Worm (Caenorhabditis elegans): Measurements from ENCODE around the gene gss-1.
"Not testable (repeated sequence)": the region's sequence is repeated elsewhere in the genome, so short reads cannot be mapped to it uniquely, and the experiment has no call there.

gss-1 gene

ce11 chrII:9416381-9417276 lies at the start of gene gss-1, which contains the start of gene chch-3:
Gene gss-1 (minus strand): TSS chrII:9416431.
Gene chch-3 (plus strand): TSS chrII:9417013.
- no peak for TF ChIP-seq hmg-4 (GFP tag; optimal IDR thresholded peaks at IDR 0.05)
- no peak for TF ChIP-seq ceh-13 (GFP tag; optimal IDR thresholded peaks at IDR 0.05)
- TF ChIP-seq F13C5.2 (tag; optimal IDR thresholded peaks at IDR 0.05), result no peak
- TF ChIP-seq sea-1 (GFP tag; conservative IDR thresholded peaks at IDR 0.05), result no peak
- TF ChIP-seq tra-4 (tag; optimal IDR thresholded peaks at IDR 0.05), result no peak
- no peak for TF ChIP-seq scrt-1 (GFP tag; IDR thresholded peaks at IDR 0.05)
- TF ChIP-seq pes-1 (GFP tag; IDR thresholded peaks at IDR 0.05), result no peak
- TF ChIP-seq B0310.2 (tag; optimal IDR thresholded peaks at IDR 0.05), result no peak
- no peak for TF ChIP-seq tbx-37 (GFP tag; conservative IDR thresholded peaks at IDR 0.05)
- no peak for TF ChIP-seq hnd-1 (tag; optimal IDR thresholded peaks at IDR 0.05)
- no peak for TF ChIP-seq ets-7 (tag; optimal IDR thresholded peaks at IDR 0.05)
- TF ChIP-seq tbx-11 (GFP tag; IDR thresholded peaks at IDR 0.05), result no peak
- no peak for TF ChIP-seq aly-1 (tag; optimal IDR thresholded peaks at IDR 0.05)
- no peak for TF ChIP-seq ama-1 (optimal IDR thresholded peaks at IDR 0.05)

- not testable (repeated sequence) for TF ChIP-seq tbx-37 (GFP tag; conservative IDR thresholded peaks at IDR 0.05); ama-1 (optimal IDR thresholded peaks at IDR 0.05); tra-4 (tag; optimal IDR thresholded peaks at IDR 0.05)
These were observed 45.6 kb upstream of the gss-1 start, which contains the start of gene chil-21 for ce11 chrII:9461881-9462280. Gene chil-21 (minus strand): TSS chrII:9461981.

- TF ChIP-seq tbx-37 (GFP tag; conservative IDR thresholded peaks at IDR 0.05); F13C5.2 (tag; optimal IDR thresholded peaks at IDR 0.05); aly-1 (tag; optimal IDR thresholded peaks at IDR 0.05): not testable (repeated sequence)
These were observed 43.2 kb upstream of the gss-1 start, which contains the start of gene R09D1.14 for ce11 chrII:9459462-9459861. Gene R09D1.14 (minus strand): TSS chrII:9459562.

- no peak for TF ChIP-seq pes-1 (GFP tag; IDR thresholded peaks at IDR 0.05)
- no peak for TF ChIP-seq B0310.2 (tag; optimal IDR thresholded peaks at IDR 0.05)
- TF ChIP-seq ama-1 (optimal IDR thresholded peaks at IDR 0.05), result no peak
These were observed 38.1 kb upstream of the gss-1 start, which contains the start of gene chil-19 for ce11 chrII:9454304-9454703. Gene chil-19 (minus strand): TSS chrII:9454404.

DNA sequence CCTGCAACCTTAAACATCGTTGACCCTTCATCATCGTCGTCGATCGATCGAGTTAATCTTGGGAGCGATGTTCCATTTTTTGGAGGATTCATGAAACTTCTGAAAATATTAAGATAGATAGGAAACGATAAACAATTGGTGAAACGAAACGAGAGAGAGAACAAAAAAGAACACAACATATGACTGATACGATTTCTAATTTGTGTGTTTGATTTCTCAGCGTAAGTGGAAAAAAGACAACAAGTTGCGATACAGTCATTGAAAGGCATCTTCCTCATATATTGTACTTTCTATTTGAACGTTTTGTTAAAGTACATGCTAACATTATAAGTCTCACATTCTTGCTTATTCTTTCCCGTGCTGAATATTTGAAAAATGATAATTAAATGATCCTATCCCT lies 35.9 kb upstream of the gss-1 start, which contains the start of gene R09D1.12:
Gene R09D1.12, minus strand, starts transcription at position 101 of the 400 bp plus-strand sequence.
- TF ChIP-seq ama-1 (optimal IDR thresholded peaks at IDR 0.05); tbx-37 (GFP tag; conservative IDR thresholded peaks at IDR 0.05); flt-1 (GFP tag; IDR thresholded peaks at IDR 0.05): not testable (repeated sequence)

DNA sequence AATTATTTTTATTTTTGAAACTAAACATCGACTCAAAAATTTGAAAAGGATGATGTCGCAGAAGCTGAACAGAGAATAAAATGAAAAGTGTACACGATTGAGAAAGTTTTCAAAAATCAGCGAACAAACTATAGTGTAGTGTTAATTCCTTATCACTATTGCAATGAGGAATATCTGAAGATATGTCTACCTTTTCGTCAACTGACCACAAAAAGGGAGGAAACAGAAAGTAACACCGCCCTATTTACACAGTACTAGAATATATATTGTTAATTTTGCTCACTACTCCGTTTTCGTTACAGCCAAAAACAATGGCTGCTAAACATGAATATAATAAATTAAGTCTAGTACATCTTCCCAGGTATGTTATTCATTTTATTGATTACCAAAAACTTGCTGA lies 31.7 kb upstream of the gss-1 start, which contains the start of gene chil-18:
Gene chil-18, plus strand, starts transcription at position 301 of the 400 bp plus-strand sequence.
- TF ChIP-seq ama-1 (optimal IDR thresholded peaks at IDR 0.05), result no peak
- no peak for TF ChIP-seq ceh-13 (GFP tag; optimal IDR thresholded peaks at IDR 0.05)
- no peak for TF ChIP-seq aly-1 (tag; optimal IDR thresholded peaks at IDR 0.05)
- no peak for TF ChIP-seq pes-1 (GFP tag; IDR thresholded peaks at IDR 0.05)
- TF ChIP-seq ets-7 (tag; optimal IDR thresholded peaks at IDR 0.05), result no peak
- no peak for TF ChIP-seq tra-4 (tag; optimal IDR thresholded peaks at IDR 0.05)
- TF ChIP-seq hmbx-1 (tag; optimal IDR thresholded peaks at IDR 0.05), result no peak
- no peak for TF ChIP-seq F13C5.2 (tag; optimal IDR thresholded peaks at IDR 0.05)
- no peak for TF ChIP-seq hmg-4 (GFP tag; optimal IDR thresholded peaks at IDR 0.05)
- TF ChIP-seq scrt-1 (GFP tag; IDR thresholded peaks at IDR 0.05), result no peak
- no peak for TF ChIP-seq flt-1 (GFP tag; IDR thresholded peaks at IDR 0.05)
- no peak for TF ChIP-seq sea-1 (GFP tag; conservative IDR thresholded peaks at IDR 0.05)
- no peak for TF ChIP-seq tbx-37 (GFP tag; conservative IDR thresholded peaks at IDR 0.05)
- no peak for TF ChIP-seq B0310.2 (tag; optimal IDR thresholded peaks at IDR 0.05)
- TF ChIP-seq ceh-36 (tag; optimal IDR thresholded peaks at IDR 0.05), result no peak
- no peak for TF ChIP-seq tbx-11 (GFP tag; IDR thresholded peaks at IDR 0.05)
- TF ChIP-seq hnd-1 (tag; optimal IDR thresholded peaks at IDR 0.05), result no peak

ce11 chrII:9445368-9445767 lies 29.1 kb upstream of the gss-1 start, which contains the start of gene R09D1.13:
Gene R09D1.13 (minus strand): TSS chrII:9445468.
- TF ChIP-seq sea-1 (GFP tag; conservative IDR thresholded peaks at IDR 0.05) (no peak), pes-1 (GFP tag; IDR thresholded peaks at IDR 0.05) (no peak), hmg-4 (GFP tag; optimal IDR thresholded peaks at IDR 0.05) (no peak), tbx-37 (GFP tag; conservative IDR thresholded peaks at IDR 0.05) (no peak), hnd-1 (tag; optimal IDR thresholded peaks at IDR 0.05) (no peak), B0310.2 (tag; optimal IDR thresholded peaks at IDR 0.05) (no peak), ceh-36 (tag; optimal IDR thresholded peaks at IDR 0.05) (no peak), scrt-1 (GFP tag; IDR thresholded peaks at IDR 0.05) (no peak), ets-7 (tag; optimal IDR thresholded peaks at IDR 0.05) (no peak), ama-1 (optimal IDR thresholded peaks at IDR 0.05) (no peak), tra-4 (tag; optimal IDR thresholded peaks at IDR 0.05) (no peak), flt-1 (GFP tag; IDR thresholded peaks at IDR 0.05) (no peak), F13C5.2 (tag; optimal IDR thresholded peaks at IDR 0.05) (no peak), hmbx-1 (tag; optimal IDR thresholded peaks at IDR 0.05) (no peak), ceh-13 (GFP tag; optimal IDR thresholded peaks at IDR 0.05) (no peak)

ce11 chrII:9443522-9443921 lies 27.3 kb upstream of the gss-1 start, which contains the start of gene chil-15:
Gene chil-15 (minus strand): TSS chrII:9443622.
- TF ChIP-seq scrt-1 (GFP tag; IDR thresholded peaks at IDR 0.05) (no peak), flt-1 (GFP tag; IDR thresholded peaks at IDR 0.05) (no peak), ets-7 (tag; optimal IDR thresholded peaks at IDR 0.05) (no peak), hmbx-1 (tag; optimal IDR thresholded peaks at IDR 0.05) (no peak), tbx-37 (GFP tag; conservative IDR thresholded peaks at IDR 0.05) (no peak)

Measured in whole organism, early embryonic.